Worm (Caenorhabditis elegans) whole organism, midembryonic: ENCODE results near the gene ndab-1.

ENCODE experiments used
- T22C8.4 ChIP-seq: fragments of 200-800 bp; sonication (Bioruptor generic); IDR thresholded peaks from 2 replicates; pipeline ENCODE4 v1.3.6; 2022; ENCODE audit warnings: missing genetic modification characterization, missing compliant biosample characterization
- klf-2 ChIP-seq: fragments of 200-800 bp; sonication (Bioruptor generic); conservative IDR thresholded peaks from 2 replicates; pipeline ENCODE4 v1.3.6; 2022; ENCODE audit warnings: missing genetic modification reagents, missing genetic modification characterization, missing compliant biosample characterization
- med-1 ChIP-seq: sonication (generic microtip); optimal IDR thresholded peaks from 2 replicates; lab custom pipeline; 2017; ENCODE audit warnings: missing genetic modification characterization, mild to moderate bottlenecking, missing compliant biosample characterization, antibody characterized with exemption, missing genetic modification reagents; ENCODE audit not compliant: insufficient read depth
- ztf-23 ChIP-seq: fragments of 200-800 bp; sonication (Bioruptor generic); IDR thresholded peaks from 2 replicates; pipeline ENCODE4 v1.3.6; 2022; ENCODE audit warnings: missing genetic modification reagents, missing genetic modification characterization, missing compliant biosample characterization
- ztf-29 ChIP-seq: fragments of 200-800 bp; sonication (Bioruptor generic); IDR thresholded peaks from 2 replicates; pipeline ENCODE4 v1.3.6; 2022; ENCODE audit warnings: missing genetic modification reagents, missing genetic modification characterization, missing compliant biosample characterization

ce11 chrIII:11947527-11947926 is 32.0 kb upstream of the ndab-1 start:
- TF ChIP-seq med-1 (no peak), ztf-29 (no peak), ztf-23 (GFP tag; lab: Robert Waterston, UW) (no peak), klf-2 (GFP tag; lab: Robert Waterston, UW) (no peak), T22C8.4 (GFP tag; lab: Robert Waterston, UW) (no peak)
